Worm (Caenorhabditis elegans) whole organism, midembryonic: Measurements from ENCODE around the gene C45B2.3.

ENCODE experiments used
- T22C8.4 ChIP-seq: fragments of 200-800 bp; sonication (Bioruptor generic); IDR thresholded peaks from 2 replicates; pipeline ENCODE4 v1.3.6; 2022; ENCODE audit warnings: missing genetic modification characterization, missing compliant biosample characterization
- klf-2 ChIP-seq: fragments of 200-800 bp; sonication (Bioruptor generic); conservative IDR thresholded peaks from 2 replicates; pipeline ENCODE4 v1.3.6; 2022; ENCODE audit warnings: missing genetic modification reagents, missing genetic modification characterization, missing compliant biosample characterization
- ref-1 ChIP-seq: fragments of 200-800 bp; sonication (Bioruptor generic); conservative IDR thresholded peaks from 2 replicates; pipeline ENCODE4 v1.3.6; 2022; ENCODE audit warnings: missing genetic modification reagents, missing genetic modification characterization, missing compliant biosample characterization
- tab-1 ChIP-seq: fragments of 200-800 bp; sonication (Bioruptor generic); IDR thresholded peaks from 2 replicates; pipeline ENCODE4 v1.3.6; 2022; ENCODE audit warnings: missing genetic modification characterization, missing compliant biosample characterization
- ztf-29 ChIP-seq: fragments of 200-800 bp; sonication (Bioruptor generic); IDR thresholded peaks from 2 replicates; pipeline ENCODE4 v1.3.6; 2022; ENCODE audit warnings: missing genetic modification reagents, missing genetic modification characterization, missing compliant biosample characterization

DNA sequence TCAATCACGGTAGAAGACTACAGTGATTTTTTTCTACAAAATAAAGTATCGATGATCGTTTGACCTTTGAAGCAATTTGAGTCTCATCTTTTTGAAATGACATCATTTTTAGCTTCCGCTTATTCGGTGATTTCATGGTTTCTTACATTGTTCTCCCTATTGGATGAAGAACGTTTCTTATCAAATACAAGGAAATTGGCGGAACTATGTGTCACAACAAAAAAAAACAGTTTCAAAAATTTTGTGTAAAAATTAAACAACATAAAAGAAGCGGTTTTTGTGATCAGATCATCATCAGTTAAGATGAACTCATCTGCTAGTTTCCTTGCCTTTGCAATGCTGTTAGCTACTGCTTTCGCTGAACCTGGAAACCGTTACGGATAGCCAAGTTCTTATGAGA, 4.9 kb downstream of the C45B2.3 start, which contains the start of gene C45B2.8:
- no peak for TF ChIP-seq T22C8.4
- TF ChIP-seq tab-1, result no peak
- no peak for TF ChIP-seq ztf-29
- TF ChIP-seq ref-1 (GFP tag; lab: Robert Waterston, UW), result no peak
- no peak for TF ChIP-seq klf-2 (GFP tag; lab: Robert Waterston, UW)
